Fruit fly (Drosophila melanogaster): ENCODE measurements around the gene CG11854.

dm6 chr3R:25279796-25280350 lies 38.1 kb downstream of the CG11854 start, which contains the start of gene CG10514:
- no peak for TF ChIP-seq Abd-B (GFP tag; optimal IDR thresholded peaks at IDR 0.05)
- TF ChIP-seq Hnf4 (GFP tag; optimal IDR thresholded peaks at IDR 0.05) = no peak
- TF ChIP-seq pan (optimal IDR thresholded peaks at IDR 0.05) = no peak
- TF ChIP-seq Hr78 (GFP tag; optimal IDR thresholded peaks at IDR 0.05) = no peak
- TF ChIP-seq lola (GFP tag; optimal IDR thresholded peaks at IDR 0.05) = no peak
